Worm (Caenorhabditis elegans): ENCODE data around the gene C26B9.6.

DNA sequence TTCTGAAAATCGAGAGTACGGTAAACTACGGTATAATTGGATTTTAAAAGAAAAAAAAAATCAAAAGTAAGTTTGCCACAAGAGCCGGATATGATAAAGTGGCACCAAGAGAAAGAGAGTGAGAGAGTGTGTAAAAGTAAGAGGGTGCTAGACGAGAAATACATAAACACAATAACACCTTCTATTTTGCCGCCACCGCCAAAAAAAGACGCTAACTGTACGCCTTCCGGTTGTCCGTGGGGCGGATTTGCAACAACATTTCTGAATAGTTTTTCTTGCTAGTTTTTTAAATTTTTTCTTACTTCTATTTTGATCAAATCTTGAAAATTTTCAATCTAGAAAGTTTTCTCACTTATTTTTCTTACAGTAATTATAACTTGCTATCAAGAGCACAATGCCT, 37.4 kb upstream of the C26B9.6 start, which contains the start of gene F35C8.8:
- TF ChIP-seq him-1 (tag; optimal IDR thresholded peaks at IDR 0.05), result no peak
- TF ChIP-seq dao-5 (tag; optimal IDR thresholded peaks at IDR 0.05), result no peak

Measured in whole organism, L4/young adult.